Fruit fly (Drosophila melanogaster): Measurements from ENCODE around the gene Jhbp12.

DNA sequence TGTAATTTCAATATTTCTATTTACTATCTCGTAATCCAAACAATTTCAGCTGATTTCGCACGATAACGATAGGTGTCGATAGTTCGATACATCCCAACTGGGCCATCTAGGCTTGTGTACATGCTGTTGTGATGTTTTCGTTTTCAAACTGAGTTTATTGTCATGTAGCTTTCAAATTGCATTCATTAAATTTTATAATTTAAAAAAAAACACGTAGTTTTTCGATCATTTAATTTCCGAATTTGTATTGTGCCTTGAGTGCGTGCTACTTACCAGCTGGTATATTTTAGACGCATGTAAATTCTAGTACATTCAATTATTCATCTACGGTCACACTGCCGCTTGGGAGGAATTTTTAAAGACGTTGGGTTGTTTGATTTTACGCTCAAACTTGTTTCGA lies 5.7 kb downstream of the Jhbp12 start, which contains the start of the genes CG13623 and ana1:
- no peak for TF ChIP-seq brk (GFP tag; optimal IDR thresholded peaks at IDR 0.05)
- TF ChIP-seq br (GFP tag; optimal IDR thresholded peaks at IDR 0.05), result no peak
- TF ChIP-seq Jra (GFP tag; optimal IDR thresholded peaks at IDR 0.05), result no peak
- TF ChIP-seq Dif (GFP tag; optimal IDR thresholded peaks at IDR 0.05; ENCODE audit: partially characterized antibody), result no peak
- TF ChIP-seq GATAd (GFP tag; optimal IDR thresholded peaks at IDR 0.05), result no peak

Data from whole organism, wandering third instar larva.